Fruit fly (Drosophila melanogaster): ENCODE measurements around the gene Gr10b.

Gr10b gene

DNA sequence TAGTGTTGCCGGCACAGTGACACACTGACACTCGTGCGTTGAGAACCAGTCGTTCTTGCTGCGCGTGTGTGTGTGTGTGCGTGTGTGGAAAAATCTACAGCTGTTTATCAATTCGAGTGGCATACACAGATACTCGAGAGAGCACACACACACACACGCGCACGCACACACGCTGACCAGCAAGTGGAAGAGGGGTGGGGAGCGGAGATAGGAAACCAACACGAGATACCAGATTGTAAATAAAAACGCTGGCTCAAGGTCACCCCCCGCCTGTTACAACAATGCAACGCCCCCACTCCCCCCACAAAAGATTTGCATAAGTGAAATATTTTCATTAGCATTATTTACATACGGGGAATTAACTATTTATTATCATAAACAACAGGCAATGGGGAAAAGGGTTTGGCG, 14.3 kb upstream of the Gr10b start (continued):
- TF ChIP-seq CG17328 (GFP tag; IDR thresholded peaks at IDR 0.05) (no peak), CG17612 (GFP tag; IDR thresholded peaks at IDR 0.05) (no peak), CG11093 (GFP tag; IDR thresholded peaks at IDR 0.05) (no peak), ap (GFP tag; IDR thresholded peaks at IDR 0.05) (no peak), CG15514 (GFP tag; optimal IDR thresholded peaks at IDR 0.05) (peak; percentile 53), ac (GFP tag; optimal IDR thresholded peaks at IDR 0.05) (no peak), CG10654 (GFP tag; optimal IDR thresholded peaks at IDR 0.05) (no peak), sim (GFP tag; IDR thresholded peaks at IDR 0.05) (no peak), CG2120 (GFP tag; optimal IDR thresholded peaks at IDR 0.05) (no peak), Hr3 (GFP tag; optimal IDR thresholded peaks at IDR 0.05) (no peak), ro (GFP tag; IDR thresholded peaks at IDR 0.05) (no peak), usp (GFP tag; optimal IDR thresholded peaks at IDR 0.05) (no peak), CG8359 (GFP tag; optimal IDR thresholded peaks at IDR 0.05; ENCODE audit: borderline replicate concordance) (no peak), Hsf (GFP tag; optimal IDR thresholded peaks at IDR 0.05) (no peak), D (optimal IDR thresholded peaks at IDR 0.05) (no peak), D (GFP tag; optimal IDR thresholded peaks at IDR 0.05) (peak; percentile 28), gcm2 (GFP tag; optimal IDR thresholded peaks at IDR 0.05) (no peak), wor (GFP tag; IDR thresholded peaks at IDR 0.05) (no peak), CG30431 (GFP tag; optimal IDR thresholded peaks at IDR 0.05) (no peak), danr (GFP tag; IDR thresholded peaks at IDR 0.05) (no peak), CG17802 (tag; optimal IDR thresholded peaks at IDR 0.05) (no peak), shn (GFP tag; optimal IDR thresholded peaks at IDR 0.05) (no peak), tgo (GFP tag; IDR thresholded peaks at IDR 0.05) (no peak), tll (GFP tag; optimal IDR thresholded peaks at IDR 0.05) (no peak), CG30403 (GFP tag; optimal IDR thresholded peaks at IDR 0.05) (no peak), slou (GFP tag; optimal IDR thresholded peaks at IDR 0.05) (no peak), sna (GFP tag; IDR thresholded peaks at IDR 0.05; ENCODE audit: partially characterized antibody) (0 out of 2 replicates have a peak, but pooled peaks have one; percentile 21), Mad (GFP tag; optimal IDR thresholded peaks at IDR 0.05) (no peak), CG6254 (GFP tag; optimal IDR thresholded peaks at IDR 0.05) (peak; percentile 37), Camta (GFP tag; optimal IDR thresholded peaks at IDR 0.05) (no peak), gcm (GFP tag; optimal IDR thresholded peaks at IDR 0.05) (peak; percentile 14), fd64A (GFP tag; optimal IDR thresholded peaks at IDR 0.05) (peak; percentile 70), ato (GFP tag; IDR thresholded peaks at IDR 0.05; ENCODE audit: partially characterized antibody) (no peak), h (optimal IDR thresholded peaks at IDR 0.05) (no peak), Nf-YA (GFP tag; IDR thresholded peaks at IDR 0.05) (no peak), CG32772 (GFP tag; IDR thresholded peaks at IDR 0.05) (no peak), MESR4 (GFP tag; optimal IDR thresholded peaks at IDR 0.05) (no peak), bbx (GFP tag; IDR thresholded peaks at IDR 0.05; ENCODE audit: partially characterized antibody) (no peak), Dip2 (GFP tag; IDR thresholded peaks at IDR 0.05) (no peak), ab (GFP tag; optimal IDR thresholded peaks at IDR 0.05) (no peak), Ravus (GFP tag; IDR thresholded peaks at IDR 0.05) (no peak), crol (GFP tag; IDR thresholded peaks at IDR 0.05) (peak; percentile 89), Dll (GFP tag; IDR thresholded peaks at IDR 0.05; ENCODE audit: partially characterized antibody) (no peak), nerfin-2 (GFP tag; IDR thresholded peaks at IDR 0.05; ENCODE audit: partially characterized antibody) (no peak), sima (GFP tag; optimal IDR thresholded peaks at IDR 0.05) (no peak), Meics (GFP tag; optimal IDR thresholded peaks at IDR 0.05) (peak; percentile 62), caup (GFP tag; optimal IDR thresholded peaks at IDR 0.05; ENCODE audit: severe bottlenecking) (peak; percentile 67), CG3065 (GFP tag; optimal IDR thresholded peaks at IDR 0.05) (no peak), CG12391 (tag; optimal IDR thresholded peaks at IDR 0.05) (peak; percentile 36), chn (GFP tag; optimal IDR thresholded peaks at IDR 0.05) (no peak), Optix (GFP tag; IDR thresholded peaks at IDR 0.05) (no peak), CG12659 (GFP tag; optimal IDR thresholded peaks at IDR 0.05) (peak; percentile 38), Oaz (GFP tag; IDR thresholded peaks at IDR 0.05) (no peak)
